Comparison of ENCODE assay signal across 2 fruit fly cellular contexts in the genomic region with DNA sequence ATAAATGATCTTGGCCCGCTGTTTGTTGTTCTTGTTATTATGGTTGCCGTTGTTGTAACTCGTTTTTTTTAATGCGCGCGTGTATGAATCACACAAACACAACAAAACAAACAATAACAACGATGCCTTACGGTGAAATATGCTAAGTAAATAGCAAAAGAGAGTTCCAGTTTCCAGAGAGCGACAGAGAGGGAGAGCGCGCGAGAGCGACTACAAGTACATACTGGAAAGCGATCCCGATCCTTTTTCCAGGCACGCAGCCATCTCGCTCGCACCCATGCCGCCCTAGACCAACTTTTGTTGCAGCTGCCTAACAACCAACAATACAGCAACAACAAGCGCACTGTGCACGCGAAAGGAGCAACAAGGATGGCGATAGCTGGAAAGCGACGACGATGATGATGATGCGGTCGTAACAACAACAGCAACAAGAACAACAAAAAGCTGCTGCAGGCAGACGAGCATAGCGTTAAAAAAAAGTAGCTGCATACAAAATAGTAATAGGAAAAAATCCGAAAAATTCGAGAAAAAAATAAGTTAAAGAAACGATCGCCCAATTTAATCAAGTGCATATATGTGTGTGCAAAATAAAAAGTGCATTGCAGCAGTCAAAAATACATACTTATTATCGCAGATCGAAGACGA.
TF ChIP-seq lines count a peak whose summit lies in the region.

No protein-coding gene starts in this region.

TF ChIP-seq in whole organism, embryonic, 481 proteins besides CTCF, POLR2A, EP300 and RAD21 (continued from another document):
- TF ChIP-seq CoRest (tag; optimal IDR thresholded peaks at IDR 0.05; lab: Kevin White, UChicago) (no peak), nau (GFP tag; optimal IDR thresholded peaks at IDR 0.05; lab: Kevin White, UChicago) (no peak), sens (GFP tag; lab: Kevin White, UChicago) (peak; percentile 75), cg (GFP tag; optimal IDR thresholded peaks at IDR 0.05; lab: Kevin White, UChicago) (peak; percentile 9), scrt (GFP tag; optimal IDR thresholded peaks at IDR 0.05; lab: Kevin White, UChicago) (no peak), peb (GFP tag; IDR thresholded peaks at IDR 0.05; lab: Robert Waterston, UW) (no peak), sens-2 (GFP tag; IDR thresholded peaks at IDR 0.05; lab: Robert Waterston, UW) (no peak), ci (GFP tag; IDR thresholded peaks at IDR 0.05; lab: Robert Waterston, UW) (peak; percentile 18; the same call in 1 of the 3 replicates), CG4360 (GFP tag; IDR thresholded peaks at IDR 0.05; lab: Robert Waterston, UW) (peak; percentile 98), CG3838 (GFP tag; optimal IDR thresholded peaks at IDR 0.05; lab: Kevin White, UChicago) (peak; percentile 2), Opbp (GFP tag; IDR thresholded peaks at IDR 0.05; lab: Robert Waterston, UW; ENCODE audit: partially characterized antibody) (no peak), CG10321 (GFP tag; IDR thresholded peaks at IDR 0.05; lab: Robert Waterston, UW) (0 out of 2 replicates have a peak, but pooled peaks have one; percentile 36), Med (GFP tag; lab: Kevin White, UChicago) (peak; percentile 36), kni (GFP tag; optimal IDR thresholded peaks at IDR 0.05; lab: Kevin White, UChicago) (peak; percentile 14), grau (tag; optimal IDR thresholded peaks at IDR 0.05; lab: Kevin White, UChicago) (no peak), CG1832 (GFP tag; optimal IDR thresholded peaks at IDR 0.05; lab: Kevin White, UChicago) (peak; percentile 78), CG15479 (GFP tag; optimal IDR thresholded peaks at IDR 0.05; lab: Kevin White, UChicago) (peak; percentile 60), PHDP (tag; optimal IDR thresholded peaks at IDR 0.05; lab: Kevin White, UChicago) (no peak), pan (optimal IDR thresholded peaks at IDR 0.05; lab: Kevin White, UChicago) (no peak), pan (GFP tag; optimal IDR thresholded peaks at IDR 0.05 in 1 of 2, IDR thresholded peaks at IDR 0.05 in 1 of 2) (peak in 1 of 2 experiments; percentile 24), ac (GFP tag; optimal IDR thresholded peaks at IDR 0.05; lab: Kevin White, UChicago) (peak; percentile 55)

TF ChIP-seq in whole organism, prepupa, 60 proteins besides CTCF, POLR2A, EP300 and RAD21 (continued from another document):
- TF ChIP-seq Smox (GFP tag; optimal IDR thresholded peaks at IDR 0.05; lab: Kevin White, UChicago) (no peak), CG8119 (GFP tag; IDR thresholded peaks at IDR 0.05; lab: Robert Waterston, UW) (0 out of 3 replicates have a peak, but pooled peaks have one; percentile 14), Ets21C (GFP tag; optimal IDR thresholded peaks at IDR 0.05; lab: Kevin White, UChicago) (no peak), CG10669 (GFP tag; optimal IDR thresholded peaks at IDR 0.05; lab: Kevin White, UChicago) (no peak), Eip78C (GFP tag; lab: Kevin White, UChicago) (peak; percentile 51), acj6 (GFP tag; optimal IDR thresholded peaks at IDR 0.05; lab: Kevin White, UChicago) (no peak), dac (GFP tag; optimal IDR thresholded peaks at IDR 0.05; lab: Kevin White, UChicago) (no peak), lz (GFP tag; optimal IDR thresholded peaks at IDR 0.05; lab: Kevin White, UChicago) (no peak), dsx (GFP tag; optimal IDR thresholded peaks at IDR 0.05; lab: Kevin White, UChicago; ENCODE audit: poor library complexity, severe bottlenecking) (peak; percentile 59), Lpt (GFP tag; optimal IDR thresholded peaks at IDR 0.05; lab: Kevin White, UChicago) (no peak), ss (GFP tag; optimal IDR thresholded peaks at IDR 0.05; lab: Kevin White, UChicago) (peak in 1 of 2 experiments; percentile 32), CG11902 (GFP tag; optimal IDR thresholded peaks at IDR 0.05; lab: Kevin White, UChicago) (no peak), CG7368 (GFP tag; optimal IDR thresholded peaks at IDR 0.05; lab: Kevin White, UChicago) (no peak), CG3032 (tag; optimal IDR thresholded peaks at IDR 0.05; lab: Kevin White, UChicago) (no peak), CG6792 (GFP tag; optimal IDR thresholded peaks at IDR 0.05; lab: Kevin White, UChicago) (no peak), Gug (GFP tag; IDR thresholded peaks at IDR 0.05; lab: Robert Waterston, UW) (no peak), esn (GFP tag; optimal IDR thresholded peaks at IDR 0.05; lab: Kevin White, UChicago) (no peak), Hr4 (GFP tag; optimal IDR thresholded peaks at IDR 0.05; lab: Kevin White, UChicago) (no peak), CG9139 (GFP tag; optimal IDR thresholded peaks at IDR 0.05; lab: Kevin White, UChicago) (no peak), achi (GFP tag; optimal IDR thresholded peaks at IDR 0.05; lab: Kevin White, UChicago) (no peak), Ets96B (tag; optimal IDR thresholded peaks at IDR 0.05; lab: Kevin White, UChicago) (no peak), CG6854 (GFP tag; optimal IDR thresholded peaks at IDR 0.05; lab: Kevin White, UChicago) (no peak), CG31627 (GFP tag; optimal IDR thresholded peaks at IDR 0.05; lab: Kevin White, UChicago) (no peak), CG16779 (tag; optimal IDR thresholded peaks at IDR 0.05; lab: Kevin White, UChicago) (no peak), Met (GFP tag; optimal IDR thresholded peaks at IDR 0.05; lab: Kevin White, UChicago) (no peak), fd85E (GFP tag; optimal IDR thresholded peaks at IDR 0.05; lab: Kevin White, UChicago) (no peak), CG3919 (GFP tag; optimal IDR thresholded peaks at IDR 0.05; lab: Kevin White, UChicago) (no peak), Sox15 (GFP tag; optimal IDR thresholded peaks at IDR 0.05; lab: Kevin White, UChicago) (no peak), Sox102F (GFP tag; optimal IDR thresholded peaks at IDR 0.05; lab: Kevin White, UChicago) (no peak), CG10631 (GFP tag; optimal IDR thresholded peaks at IDR 0.05; lab: Kevin White, UChicago) (no peak), CG15336 (GFP tag; IDR thresholded peaks at IDR 0.05; lab: Robert Waterston, UW) (peak; percentile 12; the same call in 1 of the 2 replicates), Blimp-1 (GFP tag; optimal IDR thresholded peaks at IDR 0.05; lab: Kevin White, UChicago) (no peak), CG8632 (GFP tag; optimal IDR thresholded peaks at IDR 0.05; lab: Kevin White, UChicago) (no peak), Hr39 (GFP tag; optimal IDR thresholded peaks at IDR 0.05; lab: Kevin White, UChicago) (no peak), pdm3 (GFP tag; optimal IDR thresholded peaks at IDR 0.05; lab: Kevin White, UChicago) (no peak), salr (GFP tag; optimal IDR thresholded peaks at IDR 0.05; lab: Kevin White, UChicago) (no peak)
